Worm (Caenorhabditis elegans) whole organism, L3 larva: Measurements from ENCODE around the gene Y37E11AL.2.

Source experiments
- ZK546.5 ChIP-seq: sonication (generic microtip); optimal IDR thresholded peaks from 2 replicates; lab custom pipeline; 2017; ENCODE audit warnings: missing biosample characterization, missing genetic modification characterization
- ama-1 ChIP-seq: fragments of 150-350 bp; optimal IDR thresholded peaks from 2 replicates; lab custom pipeline; 2018
- ceh-16 ChIP-seq: sonication (generic microtip); optimal IDR thresholded peaks from 2 replicates; lab custom pipeline; 2017; ENCODE audit warnings: missing biosample characterization, missing genetic modification characterization
- ceh-82 ChIP-seq: fragments of 150-350 bp; optimal IDR thresholded peaks from 2 replicates; lab custom pipeline; 2014; ENCODE audit warnings: missing biosample characterization, missing genetic modification characterization
- daf-12 ChIP-seq: fragments of 150-350 bp; optimal IDR thresholded peaks from 2 replicates; lab custom pipeline; 2014; ENCODE audit warnings: missing biosample characterization, missing genetic modification reagents, missing genetic modification characterization
- nfya-1 ChIP-seq: sonication (generic microtip); optimal IDR thresholded peaks from 2 replicates; lab custom pipeline; 2017; ENCODE audit warnings: missing genetic modification characterization, mild to moderate bottlenecking, missing compliant biosample characterization, antibody characterized with exemption, moderate library complexity; ENCODE audit not compliant: insufficient read depth
- nhr-12 ChIP-seq: fragments of 150-350 bp; optimal IDR thresholded peaks from 2 replicates; lab custom pipeline; 2014; ENCODE audit warnings: missing biosample characterization, missing genetic modification characterization
- skn-1 ChIP-seq: fragments of 150-350 bp; optimal IDR thresholded peaks from 2 replicates; lab custom pipeline; 2014; ENCODE audit warnings: missing biosample characterization, missing genetic modification characterization
- snpc-4 ChIP-seq: fragments of 150-350 bp; optimal IDR thresholded peaks from 2 replicates; lab custom pipeline; 2014; ENCODE audit warnings: missing biosample characterization, missing genetic modification characterization
- unc-39 ChIP-seq: sonication (generic microtip); optimal IDR thresholded peaks from 4 replicates; lab custom pipeline; 2017; ENCODE audit warnings: missing biosample characterization, missing genetic modification characterization
- ztf-11 ChIP-seq: fragments of 150-350 bp; optimal IDR thresholded peaks from 2 replicates; lab custom pipeline; 2014; ENCODE audit warnings: missing biosample characterization, missing genetic modification characterization

- TF ChIP-seq ztf-11 (tag; lab: Kevin White, UChicago) = no peak
- no peak for TF ChIP-seq unc-39 (tag; lab: Kevin White, UChicago)
- TF ChIP-seq ZK546.5 (tag; lab: Kevin White, UChicago) = no peak
- peak; percentile 11 for TF ChIP-seq nfya-1 (tag; lab: Kevin White, UChicago)
- no peak for TF ChIP-seq snpc-4 (tag; lab: Kevin White, UChicago)
- no peak for TF ChIP-seq skn-1
- TF ChIP-seq ama-1 (lab: Kevin White, UChicago) = no peak
- TF ChIP-seq ceh-16 (tag; lab: Kevin White, UChicago) = no peak
- TF ChIP-seq nhr-12 (tag; lab: Kevin White, UChicago) = no peak
- TF ChIP-seq ceh-82 (tag; lab: Kevin White, UChicago) = no peak
- no peak for TF ChIP-seq daf-12 (tag; lab: Kevin White, UChicago)
These were observed 46.1 kb upstream of the Y37E11AL.2 start for ce11 chrIV:3652223-3652622.
